Worm (Caenorhabditis elegans): ENCODE data around the gene Y71H2B.5.
A peak's percentile ranks its signal among the peaks of the same experiment; 100 is the strongest.
"Not testable (repeated sequence)": the region's sequence is repeated elsewhere in the genome, so short reads cannot be mapped to it uniquely, and the experiment has no call there.

The Y71H2B.5 gene

ce11 chrIII:2607717-2608116 is at the start of gene Y71H2B.5:
TSS of gene Y71H2B.5 (plus strand) at chrIII:2608017.
- not testable (repeated sequence) for TF ChIP-seq ztf-29 (GFP tag; IDR thresholded peaks at IDR 0.05); tab-1 (GFP tag; IDR thresholded peaks at IDR 0.05); klf-2 (GFP tag; conservative IDR thresholded peaks at IDR 0.05)

ce11 chrIII:2560763-2561162 is 47.1 kb upstream of the Y71H2B.5 start:
- TF ChIP-seq cog-1 (tag; optimal IDR thresholded peaks at IDR 0.05) (no peak), ztf-23 (GFP tag; IDR thresholded peaks at IDR 0.05) (no peak), med-1 (GFP tag; optimal IDR thresholded peaks at IDR 0.05; ENCODE audit: insufficient read depth) (no peak), ref-1 (GFP tag; conservative IDR thresholded peaks at IDR 0.05) (no peak; the same call in 1 of the 2 replicates), ztf-29 (GFP tag; IDR thresholded peaks at IDR 0.05) (no peak), flt-1 (GFP tag; IDR thresholded peaks at IDR 0.05) (no peak), klf-2 (GFP tag; conservative IDR thresholded peaks at IDR 0.05) (no peak), tab-1 (GFP tag; IDR thresholded peaks at IDR 0.05) (no peak), T22C8.4 (GFP tag; IDR thresholded peaks at IDR 0.05) (no peak)

ce11 chrIII:2561410-2561809 is 46.4 kb upstream of the Y71H2B.5 start, which contains the start of gene nhr-239:
TSS of gene nhr-239 (plus strand) at chrIII:2561710.
- TF ChIP-seq med-1 (GFP tag; optimal IDR thresholded peaks at IDR 0.05; ENCODE audit: insufficient read depth) (no peak), T22C8.4 (GFP tag; IDR thresholded peaks at IDR 0.05) (no peak), ztf-29 (GFP tag; IDR thresholded peaks at IDR 0.05) (no peak), flt-1 (GFP tag; IDR thresholded peaks at IDR 0.05) (no peak), cog-1 (tag; optimal IDR thresholded peaks at IDR 0.05) (no peak), ztf-23 (GFP tag; IDR thresholded peaks at IDR 0.05) (no peak), klf-2 (GFP tag; conservative IDR thresholded peaks at IDR 0.05) (no peak), ref-1 (GFP tag; conservative IDR thresholded peaks at IDR 0.05) (no peak), tab-1 (GFP tag; IDR thresholded peaks at IDR 0.05) (no peak)

ce11 chrIII:2563033-2563656 is 44.7 kb upstream of the Y71H2B.5 start:
- no peak for TF ChIP-seq flt-1 (GFP tag; IDR thresholded peaks at IDR 0.05)
- no peak for TF ChIP-seq ztf-29 (GFP tag; IDR thresholded peaks at IDR 0.05)
- no peak for TF ChIP-seq tab-1 (GFP tag; IDR thresholded peaks at IDR 0.05)
- no peak for TF ChIP-seq med-1 (GFP tag; optimal IDR thresholded peaks at IDR 0.05; ENCODE audit: insufficient read depth)
- no peak for TF ChIP-seq klf-2 (GFP tag; conservative IDR thresholded peaks at IDR 0.05)
- TF ChIP-seq ref-1 (GFP tag; conservative IDR thresholded peaks at IDR 0.05), result no peak
- no peak for TF ChIP-seq T22C8.4 (GFP tag; IDR thresholded peaks at IDR 0.05)
- TF ChIP-seq ztf-23 (GFP tag; IDR thresholded peaks at IDR 0.05), result no peak
- TF ChIP-seq cog-1 (tag; optimal IDR thresholded peaks at IDR 0.05), result no peak

- TF ChIP-seq T22C8.4 (GFP tag; IDR thresholded peaks at IDR 0.05); med-1 (GFP tag; optimal IDR thresholded peaks at IDR 0.05; ENCODE audit: insufficient read depth); ref-1 (GFP tag; conservative IDR thresholded peaks at IDR 0.05): not testable (repeated sequence)
Observed at ce11 chrIII:2563883-2564282, 43.9 kb upstream of the Y71H2B.5 start, which contains the start of gene Y54F10AM.11. TSS of gene Y54F10AM.11 (minus strand) at chrIII:2563983.

- TF ChIP-seq T22C8.4 (GFP tag; IDR thresholded peaks at IDR 0.05) (no peak), tab-1 (GFP tag; IDR thresholded peaks at IDR 0.05) (no peak), ref-1 (GFP tag; conservative IDR thresholded peaks at IDR 0.05) (no peak), flt-1 (GFP tag; IDR thresholded peaks at IDR 0.05) (no peak), ztf-29 (GFP tag; IDR thresholded peaks at IDR 0.05) (no peak), ztf-23 (GFP tag; IDR thresholded peaks at IDR 0.05) (no peak), cog-1 (tag; optimal IDR thresholded peaks at IDR 0.05) (no peak), klf-2 (GFP tag; conservative IDR thresholded peaks at IDR 0.05) (no peak), med-1 (GFP tag; optimal IDR thresholded peaks at IDR 0.05; ENCODE audit: insufficient read depth) (no peak)
Observed at ce11 chrIII:2571447-2571846, 36.4 kb upstream of the Y71H2B.5 start, which contains the start of gene Y54F10AR.2. TSS of gene Y54F10AR.2 (minus strand) at chrIII:2571547.

- TF ChIP-seq med-1 (GFP tag; optimal IDR thresholded peaks at IDR 0.05; ENCODE audit: insufficient read depth) (no peak), cog-1 (tag; optimal IDR thresholded peaks at IDR 0.05) (no peak), tab-1 (GFP tag; IDR thresholded peaks at IDR 0.05) (no peak), ztf-23 (GFP tag; IDR thresholded peaks at IDR 0.05) (no peak), flt-1 (GFP tag; IDR thresholded peaks at IDR 0.05) (no peak), ztf-29 (GFP tag; IDR thresholded peaks at IDR 0.05) (no peak), ref-1 (GFP tag; conservative IDR thresholded peaks at IDR 0.05) (no peak), T22C8.4 (GFP tag; IDR thresholded peaks at IDR 0.05) (no peak)
Observed at ce11 chrIII:2572421-2572820, 35.4 kb upstream of the Y71H2B.5 start.

ce11 chrIII:2575635-2576164 is 32.1 kb upstream of the Y71H2B.5 start, which contains the start of gene Y54F10AR.1:
TSS of gene Y54F10AR.1 (minus strand) at chrIII:2575685.
- TF ChIP-seq tab-1 (GFP tag; IDR thresholded peaks at IDR 0.05) (no peak), klf-2 (GFP tag; conservative IDR thresholded peaks at IDR 0.05) (no peak), med-1 (GFP tag; optimal IDR thresholded peaks at IDR 0.05; ENCODE audit: insufficient read depth) (no peak), ztf-23 (GFP tag; IDR thresholded peaks at IDR 0.05) (no peak), flt-1 (GFP tag; IDR thresholded peaks at IDR 0.05) (no peak), ztf-29 (GFP tag; IDR thresholded peaks at IDR 0.05) (no peak), cog-1 (tag; optimal IDR thresholded peaks at IDR 0.05) (no peak), ref-1 (GFP tag; conservative IDR thresholded peaks at IDR 0.05) (no peak), T22C8.4 (GFP tag; IDR thresholded peaks at IDR 0.05) (no peak)

ce11 chrIII:2576360-2577259 is 31.2 kb upstream of the Y71H2B.5 start:
- TF ChIP-seq T22C8.4 (GFP tag; IDR thresholded peaks at IDR 0.05) (peak; percentile 78), ztf-23 (GFP tag; IDR thresholded peaks at IDR 0.05) (0 out of 2 replicates have a peak, but pooled peaks have one; percentile 58), ref-1 (GFP tag; conservative IDR thresholded peaks at IDR 0.05) (no peak), cog-1 (tag; optimal IDR thresholded peaks at IDR 0.05) (peak; percentile 34), ztf-29 (GFP tag; IDR thresholded peaks at IDR 0.05) (no peak), klf-2 (GFP tag; conservative IDR thresholded peaks at IDR 0.05) (no peak), med-1 (GFP tag; optimal IDR thresholded peaks at IDR 0.05; ENCODE audit: insufficient read depth) (no peak), flt-1 (GFP tag; IDR thresholded peaks at IDR 0.05) (peak; percentile 52; the same call in 1 of the 2 replicates), tab-1 (GFP tag; IDR thresholded peaks at IDR 0.05) (peak; percentile 63; the same call in 1 of the 2 replicates)
